Fruit fly (Drosophila melanogaster) whole organism, embryonic: ENCODE results near the gene CG3040.

Experiments
- Aef1 ChIP-seq: fragments of 200-800 bp; sonication (Bioruptor generic); IDR thresholded peaks from 3 replicates; pipeline ENCODE4 v1.3.6; 2022; ENCODE audit warnings: missing biosample characterization, missing genetic modification characterization
- Antp ChIP-seq: fragments of 200-800 bp; sonication (Bioruptor generic); optimal IDR thresholded peaks from 3 replicates; lab custom pipeline; 2016; ENCODE audit warnings: missing biosample characterization, missing genetic modification characterization
- Bgb ChIP-seq: fragments of 200-800 bp; sonication (Bioruptor generic); IDR thresholded peaks from 2 replicates; pipeline ENCODE4 v1.3.6; 2022; ENCODE audit warnings: missing biosample characterization, missing genetic modification characterization; ENCODE audit not compliant: partially characterized antibody
- BtbVII ChIP-seq: fragments of 200-800 bp; sonication (Bioruptor generic); optimal IDR thresholded peaks from 3 replicates; lab custom pipeline; 2017; ENCODE audit warnings: missing biosample characterization, mild to moderate bottlenecking, missing genetic modification characterization
- CG1024 ChIP-seq: fragments of 200-800 bp; sonication (Bioruptor generic); IDR thresholded peaks from 2 replicates; pipeline ENCODE4 v1.3.6; 2022; ENCODE audit warnings: missing biosample characterization, missing genetic modification characterization
- CG12071 ChIP-seq: fragments of 200-800 bp; sonication (Bioruptor generic); optimal IDR thresholded peaks from 3 replicates; lab custom pipeline; 2018; ENCODE audit warnings: missing biosample characterization, mild to moderate bottlenecking, missing genetic modification characterization
- CG13424 ChIP-seq: fragments of 200-800 bp; sonication (Bioruptor generic); optimal IDR thresholded peaks from 2 replicates; lab custom pipeline; 2019; ENCODE audit warnings: missing biosample characterization, mild to moderate bottlenecking, missing genetic modification characterization, moderate library complexity
- CG15479 ChIP-seq: fragments of 200-800 bp; sonication (Bioruptor generic); optimal IDR thresholded peaks from 3 replicates; lab custom pipeline; 2019; ENCODE audit warnings: missing biosample characterization, mild to moderate bottlenecking, missing genetic modification characterization, moderate library complexity
- CG15514 ChIP-seq: fragments of 200-800 bp; sonication (Bioruptor generic); optimal IDR thresholded peaks from 3 replicates; lab custom pipeline; 2017; ENCODE audit warnings: missing biosample characterization, missing genetic modification characterization, mild to moderate bottlenecking, moderate library complexity, missing genetic modification reagents
- CG15696 ChIP-seq: fragments of 200-800 bp; sonication (Bioruptor generic); optimal IDR thresholded peaks from 2 replicates; lab custom pipeline; 2019; ENCODE audit warnings: missing biosample characterization, mild to moderate bottlenecking, missing genetic modification characterization, moderate library complexity
- CG16815 ChIP-seq: fragments of 200-800 bp; sonication (Bioruptor generic); optimal IDR thresholded peaks from 3 replicates; lab custom pipeline; 2017; ENCODE audit warnings: missing biosample characterization, mild to moderate bottlenecking, missing genetic modification characterization
- CG17361 ChIP-seq: fragments of 200-800 bp; sonication (Bioruptor generic); IDR thresholded peaks from 3 replicates; pipeline ENCODE4 v1.3.6; 2022; ENCODE audit warnings: missing biosample characterization, missing genetic modification characterization
- CG2120 ChIP-seq: fragments of 200-800 bp; sonication (Bioruptor generic); optimal IDR thresholded peaks from 3 replicates; lab custom pipeline; 2016; ENCODE audit warnings: missing biosample characterization, missing genetic modification characterization
- CG30431 ChIP-seq: fragments of 200-800 bp; sonication (Bioruptor generic); optimal IDR thresholded peaks from 2 replicates; lab custom pipeline; 2017; ENCODE audit warnings: missing biosample characterization, missing genetic modification characterization
- CG6254 ChIP-seq: fragments of 200-800 bp; sonication (Bioruptor generic); optimal IDR thresholded peaks from 3 replicates; lab custom pipeline; 2017; ENCODE audit warnings: mild to moderate bottlenecking, missing biosample characterization, missing genetic modification reagents, missing genetic modification characterization
- CG6683 ChIP-seq: fragments of 200-800 bp; sonication (Bioruptor generic); optimal IDR thresholded peaks from 2 replicates; lab custom pipeline; 2017; ENCODE audit warnings: missing biosample characterization, mild to moderate bottlenecking, missing genetic modification characterization, missing genetic modification reagents
- CG6689 ChIP-seq: fragments of 200-800 bp; sonication (Bioruptor generic); IDR thresholded peaks from 2 replicates; pipeline ENCODE4 v1.3.6; 2022; ENCODE audit warnings: missing biosample characterization, missing genetic modification characterization
- CG8388 ChIP-seq: fragments of 200-800 bp; sonication (Bioruptor generic); optimal IDR thresholded peaks from 2 replicates; lab custom pipeline; 2019; ENCODE audit warnings: missing biosample characterization, mild to moderate bottlenecking, missing genetic modification characterization, moderate library complexity
- CTCF ChIP-seq: fragments of 200-800 bp; sonication (Bioruptor generic); optimal IDR thresholded peaks from 2 replicates; lab custom pipeline; 2017; ENCODE audit warnings: missing biosample characterization, mild to moderate bottlenecking, missing genetic modification characterization, moderate library complexity
- Fer1 ChIP-seq: fragments of 200-800 bp; sonication (Bioruptor generic); optimal IDR thresholded peaks from 2 replicates; lab custom pipeline; 2017; ENCODE audit warnings: missing biosample characterization, mild to moderate bottlenecking, missing genetic modification characterization
- Fer2 ChIP-seq: fragments of 200-800 bp; sonication (Bioruptor generic); optimal IDR thresholded peaks from 2 replicates; lab custom pipeline; 2018; ENCODE audit warnings: missing biosample characterization, mild to moderate bottlenecking, missing genetic modification characterization, moderate library complexity
- Hand ChIP-seq: fragments of 200-800 bp; sonication (Bioruptor generic); optimal IDR thresholded peaks from 2 replicates; lab custom pipeline; 2017; ENCODE audit warnings: mild to moderate bottlenecking, missing biosample characterization, missing genetic modification reagents, missing genetic modification characterization
- Hr39 ChIP-seq: fragments of >200 bp; optimal IDR thresholded peaks from 2 replicates; lab custom pipeline; 2017
- Mrtf ChIP-seq: fragments of 200-800 bp; sonication (Bioruptor generic); IDR thresholded peaks from 3 replicates; pipeline ENCODE4 v1.3.6; 2022; ENCODE audit warnings: missing biosample characterization, missing genetic modification characterization
- NfI ChIP-seq: fragments of 200-800 bp; sonication (Bioruptor generic); optimal IDR thresholded peaks from 3 replicates; lab custom pipeline; 2018; ENCODE audit warnings: missing biosample characterization, mild to moderate bottlenecking, missing genetic modification characterization, moderate library complexity
- Sin3A ChIP-seq: fragments of >200 bp; optimal IDR thresholded peaks from 2 replicates; lab custom pipeline; 2018
- Sry-δ ChIP-seq: fragments of 200-800 bp; sonication (Bioruptor generic); optimal IDR thresholded peaks from 2 replicates; lab custom pipeline; 2016; ENCODE audit warnings: missing biosample characterization, missing genetic modification characterization
- TFAM ChIP-seq: fragments of 200-800 bp; sonication (Bioruptor generic); optimal IDR thresholded peaks from 2 replicates; lab custom pipeline; 2017; ENCODE audit warnings: missing biosample characterization, missing genetic modification characterization, inconsistent platforms
- Taf1 ChIP-seq: fragments of 200-800 bp; sonication (Bioruptor generic); IDR thresholded peaks from 2 replicates; pipeline ENCODE4 v1.3.6; 2022; ENCODE audit warnings: missing biosample characterization, missing genetic modification characterization
- al ChIP-seq: fragments of 200-800 bp; sonication (Bioruptor generic); IDR thresholded peaks from 2 replicates; pipeline ENCODE4 v1.3.6; 2022; ENCODE audit warnings: missing biosample characterization, missing genetic modification characterization
- ase ChIP-seq: fragments of 200-800 bp; sonication (Bioruptor generic); IDR thresholded peaks from 3 replicates; pipeline ENCODE4 v1.3.6; 2022; ENCODE audit warnings: missing biosample characterization, missing genetic modification characterization
- bowl ChIP-seq: fragments of 200-800 bp; sonication (Bioruptor generic); IDR thresholded peaks from 2 replicates; pipeline ENCODE4 v1.3.6; 2022; ENCODE audit warnings: missing biosample characterization, missing genetic modification characterization
- chif ChIP-seq, 2 experiments: fragments of 200-800 bp; sonication (Bioruptor generic); optimal IDR thresholded peaks; 3 replicates each; lab custom pipeline; 2016; ENCODE audit warnings: missing biosample characterization in 2 of 2, missing genetic modification characterization in 2 of 2
- chn ChIP-seq: fragments of 200-800 bp; sonication (Bioruptor generic); optimal IDR thresholded peaks from 2 replicates; lab custom pipeline; 2016; ENCODE audit warnings: missing biosample characterization, missing genetic modification characterization
- dmrt99B ChIP-seq: fragments of 200-800 bp; sonication (Bioruptor generic); optimal IDR thresholded peaks from 2 replicates; lab custom pipeline; 2018; ENCODE audit warnings: missing biosample characterization, mild to moderate bottlenecking, missing genetic modification characterization, moderate library complexity
- fd96Cb ChIP-seq: fragments of 200-800 bp; sonication (Bioruptor generic); optimal IDR thresholded peaks from 2 replicates; lab custom pipeline; 2018; ENCODE audit warnings: missing biosample characterization, mild to moderate bottlenecking, missing genetic modification characterization, moderate library complexity
- gcm ChIP-seq: fragments of 200-800 bp; sonication (Bioruptor generic); optimal IDR thresholded peaks from 2 replicates; lab custom pipeline; 2019; ENCODE audit warnings: missing biosample characterization, mild to moderate bottlenecking, missing genetic modification characterization, moderate library complexity
- hb ChIP-seq: fragments of 200-800 bp; sonication (Bioruptor generic); IDR thresholded peaks from 3 replicates; pipeline ENCODE4 v1.3.6; 2022; ENCODE audit warnings: missing biosample characterization, missing genetic modification characterization; ENCODE audit not compliant: partially characterized antibody
- ind ChIP-seq: fragments of 200-800 bp; sonication (Bioruptor generic); optimal IDR thresholded peaks from 3 replicates; lab custom pipeline; 2016; ENCODE audit warnings: missing biosample characterization, missing genetic modification characterization
- insv ChIP-seq, 2 experiments: fragments of 200-800 bp; sonication (Bioruptor generic); optimal IDR thresholded peaks; 3 replicates each; lab custom pipeline; 2016 to 2018; ENCODE audit warnings: missing biosample characterization in 2 of 2, missing genetic modification characterization in 2 of 2
- nau ChIP-seq: fragments of 200-800 bp; sonication (Bioruptor generic); optimal IDR thresholded peaks from 3 replicates; lab custom pipeline; 2017; ENCODE audit warnings: missing biosample characterization, mild to moderate bottlenecking, missing genetic modification characterization, missing genetic modification reagents
- nom ChIP-seq: fragments of 200-800 bp; sonication (Bioruptor generic); optimal IDR thresholded peaks from 2 replicates; lab custom pipeline; 2017; ENCODE audit warnings: missing biosample characterization, missing genetic modification characterization, mild to moderate bottlenecking, moderate library complexity, missing genetic modification reagents
- pan ChIP-seq, 4 experiments: fragments of >200 bp in 3 of 4; fragments of 200-800 bp in 1 of 4; sonication (Bioruptor generic) in 1 of 4; optimal IDR thresholded peaks in 3 of 4; IDR thresholded peaks in 1 of 4; 2 replicates each; pipeline versions ENCODE4 v1.3.6 to Lab custom; 2017 to 2022; ENCODE audit warnings: missing biosample characterization in 2 of 4, missing genetic modification characterization in 2 of 4, mixed read lengths in 1 of 4
- pfk ChIP-seq: fragments of 200-800 bp; sonication (Bioruptor generic); optimal IDR thresholded peaks from 2 replicates; lab custom pipeline; 2018; ENCODE audit warnings: missing biosample characterization, mild to moderate bottlenecking, missing genetic modification characterization, moderate library complexity
- pnt ChIP-seq: fragments of 200-800 bp; sonication (Bioruptor generic); optimal IDR thresholded peaks from 3 replicates; lab custom pipeline; 2016; ENCODE audit warnings: missing biosample characterization, missing genetic modification characterization
- sens ChIP-seq: fragments of 200-800 bp; sonication (Bioruptor generic); peaks from one replicate; lab custom pipeline; 2016; ENCODE audit warnings: missing biosample characterization, missing genetic modification characterization
- unc-4 ChIP-seq: fragments of 200-800 bp; sonication (Bioruptor generic); IDR thresholded peaks from 2 replicates; pipeline ENCODE4 v1.3.6; 2022; ENCODE audit warnings: missing biosample characterization, missing genetic modification characterization; ENCODE audit not compliant: partially characterized antibody
- unpg ChIP-seq: fragments of 200-800 bp; sonication (Bioruptor generic); optimal IDR thresholded peaks from 3 replicates; lab custom pipeline; 2018; ENCODE audit warnings: missing biosample characterization, mild to moderate bottlenecking, missing genetic modification characterization, moderate library complexity
- vvl ChIP-seq: fragments of 200-800 bp; sonication (Bioruptor generic); IDR thresholded peaks from 2 replicates; pipeline ENCODE4 v1.3.6; 2022; ENCODE audit warnings: missing biosample characterization, missing genetic modification characterization

Gene CG3040

DNA sequence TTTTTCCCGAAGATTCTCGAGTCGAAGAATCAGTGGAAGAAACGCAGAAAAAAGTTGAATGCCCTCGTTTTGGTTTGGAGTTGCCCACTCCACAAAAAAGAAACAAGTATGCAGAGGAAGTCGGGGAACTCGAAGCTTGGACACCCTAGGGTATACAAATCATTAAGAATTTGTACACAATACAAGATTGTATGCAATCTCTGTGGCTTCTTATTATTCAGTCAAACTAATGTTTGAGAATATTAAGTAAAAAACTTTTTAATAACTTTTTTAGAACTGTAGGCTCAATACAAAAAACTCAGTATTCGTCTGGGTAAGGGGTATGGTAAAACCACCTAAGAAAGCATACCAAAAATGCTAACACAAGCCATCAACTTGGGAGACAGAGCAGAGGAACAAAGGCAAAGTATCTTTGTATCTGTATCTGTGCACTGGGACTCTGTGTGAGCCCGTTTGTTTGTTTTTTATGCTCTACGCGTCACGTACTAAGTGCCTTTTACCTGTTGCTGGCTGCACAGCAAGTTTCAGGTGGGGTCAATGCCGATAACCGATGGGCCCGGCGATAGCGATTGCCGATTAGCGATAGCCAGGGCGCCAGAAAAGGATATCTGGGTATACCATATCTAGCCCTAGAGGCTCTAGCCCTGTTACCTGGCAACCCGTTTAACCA is 12.1 kb upstream of the CG3040 start (continued):
- TF ChIP-seq NfI (GFP tag; lab: Kevin White, UChicago) (peak; percentile 42), sens (GFP tag; lab: Kevin White, UChicago) (peak; percentile 99), BtbVII (GFP tag; lab: Kevin White, UChicago) (no peak), unpg (GFP tag; lab: Kevin White, UChicago) (peak; percentile 82), CG2120 (GFP tag; lab: Kevin White, UChicago) (peak; percentile 76), gcm (GFP tag; lab: Kevin White, UChicago) (peak; percentile 77), Antp (peak; percentile 68), Hand (GFP tag; lab: Kevin White, UChicago) (peak; percentile 7), al (GFP tag; lab: Robert Waterston, UW) (peak; percentile 24; the same call in 1 of the 2 replicates), insv (GFP tag; optimal IDR thresholded peaks at IDR 0.05; lab: Kevin White, UChicago) (no peak), pfk (GFP tag; lab: Kevin White, UChicago) (peak; percentile 83), chn (GFP tag; lab: Kevin White, UChicago) (peak; percentile 86), pnt (GFP tag; lab: Kevin White, UChicago) (peak; percentile 80), Sin3A (lab: Kevin White, UChicago) (no peak), Bgb (GFP tag; lab: Robert Waterston, UW) (peak; percentile 54; the same call in 1 of the 2 replicates), pan (optimal IDR thresholded peaks at IDR 0.05; lab: Kevin White, UChicago) (peak in 1 of 2 experiments; percentile 15), pan (GFP tag; optimal IDR thresholded peaks at IDR 0.05 in 1 of 2, IDR thresholded peaks at IDR 0.05 in 1 of 2) (peak in 1 of 2 experiments; percentile 66), vvl (GFP tag; lab: Robert Waterston, UW) (peak; percentile 86), chif (GFP tag; optimal IDR thresholded peaks at IDR 0.05; lab: Kevin White, UChicago) (peak; percentile 81 to 90), dmrt99B (tag; lab: Kevin White, UChicago) (peak; percentile 79), CG6689 (peak; percentile 77), Hr39 (lab: Kevin White, UChicago) (no peak), Fer1 (GFP tag; lab: Kevin White, UChicago) (peak; percentile 9), CG16815 (GFP tag; lab: Kevin White, UChicago) (peak; percentile 81), Mrtf (no peak; the same call in 2 of the 3 replicates), ind (GFP tag; lab: Kevin White, UChicago) (peak; percentile 64), CG30431 (peak; percentile 67), CG6683 (GFP tag; lab: Kevin White, UChicago) (peak; percentile 45), fd96Cb (tag; lab: Kevin White, UChicago) (peak; percentile 83), Taf1 (no peak), CG1024 (peak; percentile 73), Fer2 (tag; lab: Kevin White, UChicago) (no peak), CG12071 (GFP tag; lab: Kevin White, UChicago) (no peak), ase (peak; percentile 46; the same call in 1 of the 3 replicates), unc-4 (GFP tag; lab: Robert Waterston, UW) (no peak), TFAM (GFP tag; lab: Kevin White, UChicago) (peak; percentile 41), CG15479 (no peak), CG6254 (GFP tag; lab: Kevin White, UChicago) (peak; percentile 71), CG15514 (GFP tag; lab: Kevin White, UChicago) (peak; percentile 4), hb (GFP tag; lab: Robert Waterston, UW) (peak; percentile 62; the same call in 2 of the 3 replicates), CG17361 (peak; percentile 80), bowl (no peak), CTCF (GFP tag; lab: Kevin White, UChicago) (no peak), Aef1 (GFP tag; lab: Robert Waterston, UW) (peak; percentile 24; the same call in 1 of the 3 replicates), CG8388 (GFP tag; lab: Kevin White, UChicago) (peak; percentile 86), CG15696 (tag; lab: Kevin White, UChicago) (peak; percentile 71), CG13424 (tag; lab: Kevin White, UChicago) (peak; percentile 79), nau (GFP tag; lab: Kevin White, UChicago) (peak; percentile 52), Sry-δ (GFP tag; lab: Kevin White, UChicago) (peak; percentile 63), nom (GFP tag; lab: Kevin White, UChicago) (peak; percentile 32)
